Fruit fly (Drosophila melanogaster): ENCODE measurements around the gene CG32537.

Gene CG32537

dm6 chrX:19249339-19249738 lies 27.0 kb downstream of the CG32537 start:
- no peak for TF ChIP-seq CG17801 (GFP tag; optimal IDR thresholded peaks at IDR 0.05; ENCODE audit: partially characterized antibody)

dm6 chrX:19248426-19249217 lies 27.7 kb downstream of the CG32537 start, which contains the start of gene Hs3st-B:
Gene Hs3st-B, plus strand, starts transcription at chrX:19248639.
- TF ChIP-seq CG17801 (GFP tag; optimal IDR thresholded peaks at IDR 0.05; ENCODE audit: partially characterized antibody): no peak

dm6 chrX:19247200-19248052 lies 28.9 kb downstream of the CG32537 start, which contains the start of gene CG7992:
Gene CG7992, minus strand, starts transcription at chrX:19247250.
- no peak for TF ChIP-seq CG17801 (GFP tag; optimal IDR thresholded peaks at IDR 0.05; ENCODE audit: partially characterized antibody)

dm6 chrX:19243379-19243834 lies 32.9 kb downstream of the CG32537 start, which contains the start of gene CG7889:
Gene CG7889, plus strand, starts transcription at chrX:19243631.
- TF ChIP-seq CG17801 (GFP tag; optimal IDR thresholded peaks at IDR 0.05; ENCODE audit: partially characterized antibody): no peak

- no peak for TF ChIP-seq CG17801 (GFP tag; optimal IDR thresholded peaks at IDR 0.05; ENCODE audit: partially characterized antibody)
These were observed 34.5 kb downstream of the CG32537 start, which contains the start of gene CG14196 for dm6 chrX:19241790-19242373. Gene CG14196, minus strand, starts transcription at chrX:19241840.

dm6 chrX:19240230-19240839 lies 36.0 kb downstream of the CG32537 start:
- TF ChIP-seq CG17801 (GFP tag; optimal IDR thresholded peaks at IDR 0.05; ENCODE audit: partially characterized antibody): no peak

- TF ChIP-seq CG17801 (GFP tag; optimal IDR thresholded peaks at IDR 0.05; ENCODE audit: partially characterized antibody): no peak
These were observed 37.0 kb downstream of the CG32537 start for dm6 chrX:19239365-19239764.

dm6 chrX:19238613-19239012 lies 37.7 kb downstream of the CG32537 start:
- no peak for TF ChIP-seq CG17801 (GFP tag; optimal IDR thresholded peaks at IDR 0.05; ENCODE audit: partially characterized antibody)

- TF ChIP-seq CG17801 (GFP tag; optimal IDR thresholded peaks at IDR 0.05; ENCODE audit: partially characterized antibody): no peak
These were observed 46.4 kb downstream of the CG32537 start for dm6 chrX:19229855-19230433.

dm6 chrX:19225304-19225640 lies 51.1 kb downstream of the CG32537 start:
- TF ChIP-seq CG17801 (GFP tag; optimal IDR thresholded peaks at IDR 0.05; ENCODE audit: partially characterized antibody): no peak

dm6 chrX:19224580-19225303 lies 51.6 kb downstream of the CG32537 start:
- TF ChIP-seq CG17801 (GFP tag; optimal IDR thresholded peaks at IDR 0.05; ENCODE audit: partially characterized antibody): no peak

All from ovary, adult (tissue).